Fruit fly (Drosophila melanogaster): Measurements from ENCODE around the gene CG12111.
A peak's percentile ranks its signal among the peaks of the same experiment; 100 is the strongest.

CG12111 gene

DNA sequence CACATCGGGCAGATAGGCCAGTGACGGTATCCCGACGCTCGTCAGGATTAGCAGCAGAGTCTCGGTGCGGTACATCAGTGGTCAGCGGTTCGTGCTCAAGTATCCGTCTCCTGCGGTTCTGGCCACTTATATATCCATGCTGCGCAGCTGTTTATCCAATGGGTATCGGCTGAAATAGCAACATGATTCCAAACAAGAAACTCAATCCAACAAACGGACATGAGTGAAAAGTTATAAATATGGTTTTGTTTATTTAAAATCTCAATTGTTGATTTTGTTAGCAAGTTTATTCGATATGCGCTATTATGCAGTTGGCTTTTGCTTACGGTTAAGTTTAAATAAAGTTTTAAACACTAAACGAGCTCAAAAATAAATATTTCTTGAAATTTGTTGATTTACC, at the start of gene CG12111:
Gene CG12111 (minus strand): TSS at position 101 of the 400 bp plus-strand sequence.
- no peak for TF ChIP-seq Clk (GFP tag; optimal IDR thresholded peaks at IDR 0.05)
- TF ChIP-seq toe (GFP tag; optimal IDR thresholded peaks at IDR 0.05): no peak
- no peak for TF ChIP-seq Mnt (GFP tag; optimal IDR thresholded peaks at IDR 0.05)
- no peak for TF ChIP-seq CG12768 (GFP tag; optimal IDR thresholded peaks at IDR 0.05)
- TF ChIP-seq CG14711 (tag; optimal IDR thresholded peaks at IDR 0.05): no peak
- TF ChIP-seq tj (GFP tag; optimal IDR thresholded peaks at IDR 0.05): no peak
- TF ChIP-seq cnc (optimal IDR thresholded peaks at IDR 0.05): no peak
- TF ChIP-seq Hr96 (GFP tag; optimal IDR thresholded peaks at IDR 0.05): no peak
- TF ChIP-seq CG1620 (GFP tag; optimal IDR thresholded peaks at IDR 0.05): no peak
- no peak for TF ChIP-seq cic (GFP tag; optimal IDR thresholded peaks at IDR 0.05)
- TF ChIP-seq kay (GFP tag; ENCODE audit: borderline replicate concordance): no peak
- no peak for TF ChIP-seq CG33017 (tag; optimal IDR thresholded peaks at IDR 0.05)
- no peak for TF ChIP-seq bab1 (GFP tag; optimal IDR thresholded peaks at IDR 0.05)
- TF ChIP-seq Crg-1 (GFP tag; optimal IDR thresholded peaks at IDR 0.05): no peak

DNA sequence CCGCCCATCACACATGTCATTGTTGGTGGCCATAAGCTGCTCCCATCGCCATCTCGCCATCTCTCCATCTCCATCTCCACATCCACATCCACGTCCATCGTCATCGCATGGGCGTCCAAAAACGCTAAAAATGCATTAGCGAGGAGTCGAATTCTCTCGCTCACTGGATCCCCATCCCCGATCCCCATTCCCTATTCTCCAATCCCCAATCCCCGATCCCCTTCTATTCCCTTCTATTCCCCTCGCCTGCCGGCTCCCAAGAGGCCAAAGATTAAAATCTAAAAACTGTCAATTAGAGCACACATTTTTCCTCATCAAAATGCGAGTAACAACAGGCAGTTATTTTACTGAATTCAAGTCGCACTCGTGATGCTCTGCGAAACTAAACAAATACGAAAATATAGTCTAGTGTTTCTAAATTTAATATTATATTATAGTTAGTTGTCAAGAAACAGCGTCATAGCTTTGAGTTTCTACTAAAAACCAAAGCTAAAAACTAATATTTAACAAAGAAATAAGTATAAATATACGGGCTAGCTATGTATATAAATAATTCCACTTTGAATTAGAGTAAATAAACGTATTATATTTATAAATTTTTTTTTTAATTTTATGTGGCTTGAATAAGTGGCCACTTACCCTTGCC, 46.2 kb upstream of the CG12111 start:
- TF ChIP-seq Crg-1 (GFP tag; optimal IDR thresholded peaks at IDR 0.05): no peak

- TF ChIP-seq Clk (GFP tag; optimal IDR thresholded peaks at IDR 0.05) (no peak), CG11617 (GFP tag; optimal IDR thresholded peaks at IDR 0.05) (no peak), Mnt (GFP tag; optimal IDR thresholded peaks at IDR 0.05) (no peak), CG1620 (GFP tag; optimal IDR thresholded peaks at IDR 0.05) (no peak), Hr96 (GFP tag; optimal IDR thresholded peaks at IDR 0.05) (no peak), CG33017 (tag; optimal IDR thresholded peaks at IDR 0.05) (no peak), toe (GFP tag; optimal IDR thresholded peaks at IDR 0.05) (no peak), kay (GFP tag; ENCODE audit: borderline replicate concordance) (no peak), CG7045 (GFP tag; optimal IDR thresholded peaks at IDR 0.05) (no peak), cic (GFP tag; optimal IDR thresholded peaks at IDR 0.05) (no peak), ovo (GFP tag; optimal IDR thresholded peaks at IDR 0.05) (no peak), Crg-1 (GFP tag; optimal IDR thresholded peaks at IDR 0.05) (no peak), CG5204 (GFP tag; optimal IDR thresholded peaks at IDR 0.05) (no peak), CG12768 (GFP tag; optimal IDR thresholded peaks at IDR 0.05) (no peak), CG14711 (tag; optimal IDR thresholded peaks at IDR 0.05) (no peak), bab1 (GFP tag; optimal IDR thresholded peaks at IDR 0.05) (no peak), CG7101 (tag; optimal IDR thresholded peaks at IDR 0.05) (no peak), tj (GFP tag; optimal IDR thresholded peaks at IDR 0.05) (no peak)
These were observed 45.5 kb upstream of the CG12111 start for dm6 chrX:8616280-8616679.

DNA sequence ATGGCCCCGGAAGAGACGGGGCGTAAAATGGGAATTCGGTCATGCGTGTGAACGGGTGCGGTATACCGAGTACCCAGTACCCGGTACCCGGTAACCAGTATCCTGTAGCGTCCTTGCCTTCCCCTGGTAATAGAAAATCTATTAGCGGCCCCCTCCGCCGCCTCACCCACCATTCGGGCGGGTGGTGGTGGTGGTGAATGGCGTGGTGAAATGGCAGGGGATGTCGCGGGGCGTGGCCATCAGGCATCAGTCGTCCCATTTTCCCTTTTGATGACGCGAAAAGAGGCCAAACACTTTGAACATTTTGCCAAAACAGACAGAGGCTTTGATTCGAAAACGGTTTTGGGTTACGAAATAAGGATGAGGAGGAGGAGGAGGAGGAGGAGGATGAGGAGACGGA, 37.2 kb upstream of the CG12111 start:
- TF ChIP-seq pad (GFP tag; optimal IDR thresholded peaks at IDR 0.05) (no peak), bab1 (GFP tag; optimal IDR thresholded peaks at IDR 0.05) (no peak), CG5204 (GFP tag; optimal IDR thresholded peaks at IDR 0.05) (no peak), CG7101 (tag; optimal IDR thresholded peaks at IDR 0.05) (no peak), CG14711 (tag; optimal IDR thresholded peaks at IDR 0.05) (no peak), Crg-1 (GFP tag; optimal IDR thresholded peaks at IDR 0.05) (no peak), CG33017 (tag; optimal IDR thresholded peaks at IDR 0.05) (no peak), kay (GFP tag; ENCODE audit: borderline replicate concordance) (no peak), cic (GFP tag; optimal IDR thresholded peaks at IDR 0.05) (no peak), ovo (GFP tag; optimal IDR thresholded peaks at IDR 0.05) (no peak), tj (GFP tag; optimal IDR thresholded peaks at IDR 0.05) (no peak), Clk (GFP tag; optimal IDR thresholded peaks at IDR 0.05) (no peak)

dm6 chrX:8606206-8606605, 35.5 kb upstream of the CG12111 start, which contains the start of gene Caf1-180:
Caf1-180 (minus strand) TSS chrX:8606304.
- TF ChIP-seq bab1 (GFP tag; optimal IDR thresholded peaks at IDR 0.05) (peak; percentile 54), CG11617 (GFP tag; optimal IDR thresholded peaks at IDR 0.05) (no peak), cic (GFP tag; optimal IDR thresholded peaks at IDR 0.05) (no peak), CG1620 (GFP tag; optimal IDR thresholded peaks at IDR 0.05) (peak; percentile 65), CG7045 (GFP tag; optimal IDR thresholded peaks at IDR 0.05) (no peak), Hr96 (GFP tag; optimal IDR thresholded peaks at IDR 0.05) (no peak), tj (GFP tag; optimal IDR thresholded peaks at IDR 0.05) (no peak), Mnt (GFP tag; optimal IDR thresholded peaks at IDR 0.05) (no peak), toe (GFP tag; optimal IDR thresholded peaks at IDR 0.05) (no peak), CG7101 (tag; optimal IDR thresholded peaks at IDR 0.05) (no peak), ovo (GFP tag; optimal IDR thresholded peaks at IDR 0.05) (no peak), kay (GFP tag; ENCODE audit: borderline replicate concordance) (no peak), pad (GFP tag; optimal IDR thresholded peaks at IDR 0.05) (peak; percentile 36), CG14711 (tag; optimal IDR thresholded peaks at IDR 0.05) (no peak), Crg-1 (GFP tag; optimal IDR thresholded peaks at IDR 0.05) (peak; percentile 46), CG5204 (GFP tag; optimal IDR thresholded peaks at IDR 0.05) (no peak)

- no peak for TF ChIP-seq Crg-1 (GFP tag; optimal IDR thresholded peaks at IDR 0.05)
- no peak for TF ChIP-seq pad (GFP tag; optimal IDR thresholded peaks at IDR 0.05)
- no peak for TF ChIP-seq ovo (GFP tag; optimal IDR thresholded peaks at IDR 0.05)
- no peak for TF ChIP-seq CG7045 (GFP tag; optimal IDR thresholded peaks at IDR 0.05)
- TF ChIP-seq cnc (optimal IDR thresholded peaks at IDR 0.05): no peak
These were observed 30.4 kb upstream of the CG12111 start for dm6 chrX:8601165-8601564.

DNA sequence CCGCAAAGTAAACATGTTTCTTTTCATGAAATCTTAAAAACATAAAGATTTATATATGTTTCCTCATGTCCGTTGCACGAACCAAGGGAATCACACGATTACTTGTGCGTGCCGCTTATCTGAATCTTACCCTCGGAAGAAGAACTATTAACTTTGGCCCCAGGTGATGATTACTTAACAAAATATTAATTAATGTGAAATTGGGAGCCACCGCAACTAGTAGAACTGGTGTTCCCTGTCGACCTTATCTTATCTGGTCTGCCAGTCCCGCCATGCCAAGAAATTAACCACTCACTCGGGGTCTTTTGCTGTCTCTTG, 22.4 kb upstream of the CG12111 start:
- TF ChIP-seq ovo (GFP tag; optimal IDR thresholded peaks at IDR 0.05): no peak
- no peak for TF ChIP-seq cnc (optimal IDR thresholded peaks at IDR 0.05)
- TF ChIP-seq toe (GFP tag; optimal IDR thresholded peaks at IDR 0.05): no peak
- TF ChIP-seq cic (GFP tag; optimal IDR thresholded peaks at IDR 0.05): no peak
- no peak for TF ChIP-seq Mnt (GFP tag; optimal IDR thresholded peaks at IDR 0.05)
- no peak for TF ChIP-seq CG7101 (tag; optimal IDR thresholded peaks at IDR 0.05)
- no peak for TF ChIP-seq tj (GFP tag; optimal IDR thresholded peaks at IDR 0.05)
- TF ChIP-seq bab1 (GFP tag; optimal IDR thresholded peaks at IDR 0.05): no peak
- TF ChIP-seq CG14711 (tag; optimal IDR thresholded peaks at IDR 0.05): no peak
- no peak for TF ChIP-seq kay (GFP tag; ENCODE audit: borderline replicate concordance)
- TF ChIP-seq CG7045 (GFP tag; optimal IDR thresholded peaks at IDR 0.05): no peak
- TF ChIP-seq CG11617 (GFP tag; optimal IDR thresholded peaks at IDR 0.05): no peak
- TF ChIP-seq CG5204 (GFP tag; optimal IDR thresholded peaks at IDR 0.05): no peak
- no peak for TF ChIP-seq CG33017 (tag; optimal IDR thresholded peaks at IDR 0.05)
- TF ChIP-seq CG1620 (GFP tag; optimal IDR thresholded peaks at IDR 0.05): no peak
- TF ChIP-seq Hr96 (GFP tag; optimal IDR thresholded peaks at IDR 0.05): no peak
- no peak for TF ChIP-seq CG12768 (GFP tag; optimal IDR thresholded peaks at IDR 0.05)
- TF ChIP-seq Crg-1 (GFP tag; optimal IDR thresholded peaks at IDR 0.05): no peak
- no peak for TF ChIP-seq pad (GFP tag; optimal IDR thresholded peaks at IDR 0.05)

Data from whole organism, adult.